Worm (Caenorhabditis elegans) whole organism, early embryonic: ENCODE results near the gene ulp-1.

ENCODE experiments used
- B0310.2 ChIP-seq: sonication (generic microtip); optimal IDR thresholded peaks from 2 replicates; lab custom pipeline; 2016; ENCODE audit warnings: mild to moderate bottlenecking, missing genetic modification characterization, missing compliant biosample characterization
- F13C5.2 ChIP-seq: sonication (generic microtip); optimal IDR thresholded peaks from 2 replicates; lab custom pipeline; 2017; ENCODE audit warnings: mild to moderate bottlenecking, missing genetic modification characterization, inconsistent platforms, missing compliant biosample characterization
- aly-1 ChIP-seq: sonication (generic microtip); optimal IDR thresholded peaks from 2 replicates; lab custom pipeline; 2016; ENCODE audit warnings: missing genetic modification characterization, missing compliant biosample characterization
- ama-1 ChIP-seq: fragments of 150-350 bp; optimal IDR thresholded peaks from 2 replicates; lab custom pipeline; 2014
- ceh-13 ChIP-seq: fragments of 200-800 bp; sonication (Bioruptor generic); optimal IDR thresholded peaks from 2 replicates; lab custom pipeline; 2018; ENCODE audit warnings: mild to moderate bottlenecking, missing genetic modification characterization, missing compliant biosample characterization
- ceh-36 ChIP-seq: sonication (generic microtip); optimal IDR thresholded peaks from 2 replicates; lab custom pipeline; 2016; ENCODE audit warnings: missing genetic modification characterization, inconsistent platforms, missing compliant biosample characterization
- ets-7 ChIP-seq: sonication (generic microtip); optimal IDR thresholded peaks from 2 replicates; lab custom pipeline; 2016; ENCODE audit warnings: missing genotype, missing genetic modification characterization, missing compliant biosample characterization
- flt-1 ChIP-seq: fragments of 200-800 bp; sonication (Bioruptor generic); IDR thresholded peaks from 2 replicates; pipeline ENCODE4 v1.3.6; 2022; ENCODE audit warnings: missing genetic modification characterization, missing compliant biosample characterization
- hmbx-1 ChIP-seq: sonication (generic microtip); optimal IDR thresholded peaks from 2 replicates; lab custom pipeline; 2016; ENCODE audit warnings: mild to moderate bottlenecking, missing genetic modification characterization, missing compliant biosample characterization
- hmg-4 ChIP-seq: fragments of 200-800 bp; sonication (Bioruptor generic); optimal IDR thresholded peaks from 2 replicates; lab custom pipeline; 2018; ENCODE audit warnings: mild to moderate bottlenecking, missing genetic modification characterization, missing compliant biosample characterization
- hnd-1 ChIP-seq: sonication (generic microtip); optimal IDR thresholded peaks from 2 replicates; lab custom pipeline; 2016; ENCODE audit warnings: missing genetic modification characterization, missing compliant biosample characterization
- pes-1 ChIP-seq: fragments of 200-800 bp; sonication (Bioruptor generic); IDR thresholded peaks from 2 replicates; pipeline ENCODE4 v1.3.6; 2022; ENCODE audit warnings: missing genetic modification reagents, missing genetic modification characterization, missing compliant biosample characterization
- scrt-1 ChIP-seq: fragments of 200-800 bp; sonication (Bioruptor generic); IDR thresholded peaks from 2 replicates; pipeline ENCODE4 v1.3.6; 2022; ENCODE audit warnings: missing genetic modification characterization, missing compliant biosample characterization
- sea-1 ChIP-seq: fragments of 200-800 bp; sonication (Bioruptor generic); conservative IDR thresholded peaks from 2 replicates; pipeline ENCODE4 v1.3.6; 2022; ENCODE audit warnings: missing genetic modification characterization, missing compliant biosample characterization
- tbx-11 ChIP-seq: fragments of 200-800 bp; sonication (Bioruptor generic); IDR thresholded peaks from 2 replicates; pipeline ENCODE4 v1.3.6; 2022; ENCODE audit warnings: missing genetic modification characterization, missing compliant biosample characterization
- tbx-37 ChIP-seq: fragments of 200-800 bp; sonication (Bioruptor generic); conservative IDR thresholded peaks from 2 replicates; pipeline ENCODE4 v1.3.6; 2022; ENCODE audit warnings: missing genetic modification reagents, missing genetic modification characterization, missing compliant biosample characterization
- tra-4 ChIP-seq: sonication (generic microtip); optimal IDR thresholded peaks from 2 replicates; lab custom pipeline; 2017; ENCODE audit warnings: missing genetic modification characterization, missing compliant biosample characterization

The ulp-1 gene

DNA sequence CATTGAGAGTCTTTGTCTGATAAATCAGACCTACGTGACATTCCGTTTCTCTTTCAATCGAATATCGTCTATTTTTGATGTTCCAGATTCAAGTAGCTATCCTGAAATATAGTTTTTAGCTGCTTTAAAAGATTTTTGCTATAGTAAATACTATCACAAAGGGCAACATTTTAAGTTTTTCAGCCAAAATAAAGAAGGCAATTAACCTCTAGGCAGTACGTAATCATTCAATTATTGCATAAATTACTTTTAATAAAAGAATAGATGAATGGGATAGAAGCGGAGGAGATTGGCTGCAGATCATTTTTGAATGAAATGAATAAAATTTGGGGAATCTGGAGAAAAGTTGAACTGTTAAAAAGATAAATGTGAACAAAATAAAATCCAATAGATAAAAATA lies at the start of gene ulp-1:
Gene ulp-1, minus strand, starts transcription at position 101 of the 400 bp plus-strand sequence.
- TF ChIP-seq flt-1 (no peak), scrt-1 (no peak), B0310.2 (tag; lab: Kevin White, UChicago) (no peak), sea-1 (no peak), tbx-11 (GFP tag; lab: Robert Waterston, UW) (no peak), ets-7 (no peak), ama-1 (lab: Kevin White, UChicago) (no peak), pes-1 (no peak), F13C5.2 (tag; lab: Kevin White, UChicago) (no peak)

DNA sequence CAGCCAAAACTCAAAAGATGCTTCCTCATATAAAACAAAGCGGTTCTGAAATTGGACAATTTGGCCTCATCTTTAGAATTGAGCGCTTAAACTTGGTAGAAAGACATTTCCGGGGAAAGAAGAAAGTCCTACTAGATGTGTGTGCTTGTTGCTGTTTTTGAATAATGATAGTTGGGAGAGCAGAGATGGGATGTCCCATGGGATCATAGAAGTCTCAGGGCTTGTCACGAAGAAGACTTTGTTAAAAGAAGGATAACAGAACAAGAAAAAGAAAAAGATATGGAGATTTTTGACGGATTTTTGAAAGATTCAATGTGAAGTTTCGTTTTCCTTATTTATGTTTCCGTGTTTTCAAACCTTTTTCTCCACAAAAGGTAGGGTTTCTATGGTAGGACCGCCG lies 49.1 kb upstream of the ulp-1 start, which contains the start of gene ZC155.2:
Gene ZC155.2, plus strand, starts transcription at position 301 of the 400 bp plus-strand sequence.
- TF ChIP-seq hnd-1 (no peak), hmg-4 (GFP tag; lab: Kevin White, UChicago) (no peak), tbx-37 (GFP tag; lab: Robert Waterston, UW) (no peak)

DNA sequence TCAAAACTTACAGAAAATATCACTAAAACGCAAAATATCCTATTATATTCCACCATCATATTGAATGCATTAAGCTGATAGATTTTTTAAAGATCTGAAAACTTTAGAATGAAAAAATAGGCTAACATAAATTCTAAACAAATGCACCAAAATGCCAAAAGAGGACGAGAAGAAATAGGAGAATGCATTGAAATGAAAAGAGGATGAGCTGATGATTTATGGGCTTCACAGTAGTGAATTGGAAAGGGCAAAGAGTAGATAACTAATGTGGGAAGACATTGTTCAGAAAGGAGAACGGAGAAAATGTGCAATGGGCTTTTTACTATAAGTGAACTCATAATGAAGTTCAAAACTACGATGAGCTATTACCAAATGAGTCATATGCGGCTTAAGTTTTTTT lies 47.9 kb upstream of the ulp-1 start, which contains the start of gene cutl-19:
Gene cutl-19, minus strand, starts transcription at position 101 of the 400 bp plus-strand sequence.
- TF ChIP-seq B0310.2 (tag; lab: Kevin White, UChicago) (no peak), sea-1 (no peak), tra-4 (tag; lab: Kevin White, UChicago) (no peak), aly-1 (tag; lab: Kevin White, UChicago) (no peak), F13C5.2 (tag; lab: Kevin White, UChicago) (no peak), tbx-11 (GFP tag; lab: Robert Waterston, UW) (no peak), ceh-36 (tag; lab: Kevin White, UChicago) (no peak), hmg-4 (GFP tag; lab: Kevin White, UChicago) (no peak), scrt-1 (no peak), ceh-13 (GFP tag; lab: Kevin White, UChicago) (no peak), tbx-37 (GFP tag; lab: Robert Waterston, UW) (no peak), pes-1 (no peak), ama-1 (lab: Kevin White, UChicago) (no peak), ets-7 (no peak), flt-1 (no peak), hnd-1 (no peak), hmbx-1 (tag; lab: Kevin White, UChicago) (no peak)

DNA sequence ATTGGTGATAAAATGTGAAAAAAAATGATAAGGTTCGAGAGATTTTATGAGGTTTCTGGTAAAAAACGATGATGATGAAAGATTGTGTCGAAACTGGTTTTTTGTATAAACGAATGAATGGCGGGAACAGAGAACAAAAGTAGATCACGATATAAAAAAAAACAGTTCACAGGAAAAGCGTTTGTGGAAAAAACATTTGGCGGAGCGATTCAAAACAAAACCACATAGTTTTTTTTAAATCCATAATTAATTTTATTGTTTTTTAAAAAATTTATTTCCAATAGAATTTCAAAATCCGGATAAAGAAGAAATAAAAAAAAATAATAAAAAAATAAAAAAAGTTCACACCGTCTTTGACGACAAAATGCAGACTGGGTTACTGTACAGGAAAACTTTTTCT lies 45.8 kb upstream of the ulp-1 start, which contains the start of gene ZC155.4:
Gene ZC155.4, minus strand, starts transcription at position 101 of the 400 bp plus-strand sequence.
- TF ChIP-seq hmbx-1 (tag; lab: Kevin White, UChicago) (no peak), ceh-13 (GFP tag; lab: Kevin White, UChicago) (no peak), scrt-1 (no peak), tbx-11 (GFP tag; lab: Robert Waterston, UW) (no peak)

DNA sequence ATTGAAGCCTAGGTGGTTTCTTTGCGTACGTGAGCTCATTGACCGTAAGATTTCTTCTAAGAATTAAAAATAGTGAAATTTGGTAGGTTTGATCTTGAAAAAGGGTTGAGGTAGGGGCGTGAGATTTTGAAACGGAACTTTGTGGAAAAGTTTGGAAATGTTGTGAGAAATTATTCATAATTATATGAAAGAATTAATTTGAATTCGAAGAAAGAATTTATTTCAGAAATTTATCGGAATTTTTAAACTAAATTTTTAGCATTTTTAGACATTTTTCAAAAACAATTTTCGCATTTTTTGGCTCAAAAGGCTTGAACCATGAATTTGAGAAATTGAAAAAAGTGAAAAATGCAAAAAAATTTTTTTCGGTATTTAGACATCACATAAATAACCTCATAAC lies 44.6 kb upstream of the ulp-1 start:
- no peak for TF ChIP-seq hnd-1
- no peak for TF ChIP-seq B0310.2 (tag; lab: Kevin White, UChicago)
- no peak for TF ChIP-seq tbx-37 (GFP tag; lab: Robert Waterston, UW)
- TF ChIP-seq scrt-1 = no peak

DNA sequence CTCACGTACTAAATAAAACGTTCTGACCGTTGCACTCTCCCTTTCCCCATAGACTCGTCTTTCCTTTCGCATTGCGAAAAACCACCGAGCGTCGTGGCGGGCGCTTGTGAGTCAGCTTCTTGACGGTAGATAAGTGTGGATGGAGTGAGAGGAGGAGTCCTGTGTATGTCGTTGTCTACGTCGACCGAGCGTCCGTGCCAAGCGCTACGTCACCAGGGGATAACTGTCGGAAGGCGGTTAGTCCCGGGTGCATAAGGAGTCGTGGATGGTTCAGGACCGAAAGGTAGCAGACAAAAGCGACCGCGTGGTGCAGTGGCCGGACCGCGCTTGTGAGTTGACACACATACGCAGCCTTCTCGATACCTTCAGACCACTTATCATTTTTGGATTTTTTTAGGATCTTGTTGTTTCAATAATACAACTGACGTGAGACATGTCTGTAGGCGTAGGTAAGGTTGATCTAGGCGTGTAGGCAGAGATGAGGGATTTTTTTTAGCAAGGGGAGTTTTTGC lies 41.6 kb upstream of the ulp-1 start:
- TF ChIP-seq B0310.2 (tag; lab: Kevin White, UChicago) = peak; percentile 63
- peak; percentile 16 for TF ChIP-seq hmbx-1 (tag; lab: Kevin White, UChicago)
- peak; percentile 84 for TF ChIP-seq pes-1
- TF ChIP-seq tbx-37 (GFP tag; lab: Robert Waterston, UW) = peak; percentile 40
- peak; percentile 93 for TF ChIP-seq hmg-4 (GFP tag; lab: Kevin White, UChicago)
- TF ChIP-seq sea-1 = peak; percentile 76
- peak; percentile 47 for TF ChIP-seq ceh-13 (GFP tag; lab: Kevin White, UChicago)
- TF ChIP-seq hnd-1 = peak; percentile 26
- TF ChIP-seq aly-1 (tag; lab: Kevin White, UChicago) = peak; percentile 90
- peak; percentile 80 for TF ChIP-seq flt-1
- TF ChIP-seq ets-7 = peak; percentile 55
- TF ChIP-seq F13C5.2 (tag; lab: Kevin White, UChicago) = peak; percentile 66
- peak; percentile 75 for TF ChIP-seq scrt-1

DNA sequence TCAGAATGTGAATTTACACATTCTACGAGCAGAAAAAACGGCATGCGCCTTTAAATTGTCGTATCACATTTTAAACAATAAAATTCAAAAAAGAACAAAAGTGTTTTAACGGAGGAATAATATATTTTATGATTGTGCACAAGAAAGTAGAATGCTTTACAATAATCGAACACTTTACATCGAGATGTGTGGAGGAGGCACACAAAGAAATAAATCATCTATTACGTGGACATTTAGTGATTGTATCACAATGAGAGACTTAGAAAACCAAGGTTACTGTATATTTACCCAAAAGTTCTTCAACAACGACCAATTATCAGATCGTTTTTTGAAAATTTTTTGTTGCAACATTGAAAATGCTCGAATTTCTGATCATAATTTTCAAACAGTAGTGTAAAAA lies 40.7 kb upstream of the ulp-1 start:
- TF ChIP-seq scrt-1 (no peak), hmbx-1 (tag; lab: Kevin White, UChicago) (no peak)

DNA sequence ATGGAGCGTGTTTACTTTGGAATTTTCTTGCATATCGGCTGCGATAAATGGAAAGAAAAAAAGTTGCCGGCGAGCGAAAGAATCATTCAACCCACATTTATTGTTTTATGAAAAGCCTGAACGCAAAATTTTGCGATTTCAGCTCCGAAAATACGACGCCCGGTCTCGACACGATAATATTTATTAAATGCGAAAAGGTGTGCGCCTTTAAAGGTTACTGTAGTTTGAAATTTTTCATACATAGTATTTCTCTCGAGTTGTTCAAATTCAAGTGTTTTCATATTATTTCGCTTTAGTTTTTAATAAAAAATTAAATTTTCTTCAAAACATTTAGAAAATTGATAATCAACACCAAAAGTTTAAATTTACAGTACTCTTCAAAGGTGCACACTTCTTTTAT lies 39.4 kb upstream of the ulp-1 start, which contains the start of gene syx-16:
Gene syx-16, minus strand, starts transcription at position 118 of the 400 bp plus-strand sequence.
- TF ChIP-seq B0310.2 (tag; lab: Kevin White, UChicago) (no peak), pes-1 (no peak), ceh-36 (tag; lab: Kevin White, UChicago) (no peak), ets-7 (no peak), tra-4 (tag; lab: Kevin White, UChicago) (no peak), ceh-13 (GFP tag; lab: Kevin White, UChicago) (no peak), ama-1 (lab: Kevin White, UChicago) (no peak)

DNA sequence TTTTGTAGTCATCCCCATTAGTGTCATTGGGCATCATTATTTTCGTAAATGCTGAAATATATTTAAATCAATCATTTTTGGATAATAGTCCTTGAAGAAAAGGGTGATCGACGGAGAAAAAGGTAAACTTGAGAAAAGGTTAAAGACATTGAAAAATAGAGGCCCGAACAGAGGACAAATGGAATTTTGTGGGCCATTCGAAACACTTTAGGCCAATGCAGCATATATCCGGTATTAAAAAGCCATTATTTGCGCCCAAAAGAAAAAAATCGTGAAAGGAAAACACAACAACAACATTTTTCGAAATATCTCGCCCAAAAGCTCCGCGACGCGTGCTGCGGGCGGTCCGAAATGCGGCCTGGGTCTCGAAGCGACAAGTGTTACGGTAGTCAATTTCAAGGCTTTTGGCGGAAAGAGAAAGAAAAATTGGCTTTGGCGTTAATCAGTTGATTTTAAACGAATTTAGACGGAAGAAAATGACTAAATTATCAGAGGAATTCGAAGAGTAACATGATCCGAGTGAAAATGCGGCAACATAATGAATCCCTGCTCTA lies 37.3 kb upstream of the ulp-1 start, which contains the start of gene morc-1:
Gene morc-1, minus strand, starts transcription at position 51 of the 554 bp plus-strand sequence.
- TF ChIP-seq F13C5.2 (tag; lab: Kevin White, UChicago) = no peak
- TF ChIP-seq sea-1 = no peak
- TF ChIP-seq hmg-4 (GFP tag; lab: Kevin White, UChicago) = no peak
- TF ChIP-seq aly-1 (tag; lab: Kevin White, UChicago) = no peak
- 0 out of 2 replicates have a peak, but pooled peaks have one; percentile 9 for TF ChIP-seq scrt-1
